Fruit fly (Drosophila melanogaster): ENCODE data around the gene CG18641.

The CG18641 gene

DNA sequence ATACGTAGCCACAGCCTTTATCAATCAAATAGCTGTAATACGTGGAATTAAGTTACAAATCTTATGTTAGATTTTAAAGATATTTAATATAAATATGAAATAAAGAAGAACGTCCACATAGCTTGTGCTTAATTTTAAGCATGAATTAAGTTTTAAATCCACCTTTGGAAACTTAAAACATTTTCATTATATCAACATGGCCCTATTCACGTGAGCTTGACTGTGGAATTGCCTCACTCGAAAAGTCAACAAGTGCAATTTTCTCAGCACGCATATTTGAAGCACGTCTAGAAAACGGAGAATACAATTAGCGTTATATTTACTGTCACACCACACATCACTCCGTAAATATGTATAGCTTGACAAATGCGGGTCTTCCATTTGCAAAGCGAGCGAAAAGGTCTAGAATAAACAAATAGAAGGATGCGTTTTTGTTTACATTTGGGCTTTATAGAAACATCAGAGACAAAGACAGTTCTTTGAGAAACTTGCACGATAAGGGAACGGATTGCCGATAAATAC, 51.4 kb downstream of the CG18641 start (continued):
- TF ChIP-seq H2.0 (GFP tag; IDR thresholded peaks at IDR 0.05), result peak; percentile 76
- TF ChIP-seq dm (GFP tag; optimal IDR thresholded peaks at IDR 0.05), result no peak
- no peak for TF ChIP-seq nerfin-2 (GFP tag; IDR thresholded peaks at IDR 0.05; ENCODE audit: partially characterized antibody)
- TF ChIP-seq lab (GFP tag; optimal IDR thresholded peaks at IDR 0.05), result peak; percentile 94
- peak; percentile 72 for TF ChIP-seq CG1024 (GFP tag; IDR thresholded peaks at IDR 0.05)
- TF ChIP-seq ttk (GFP tag; IDR thresholded peaks at IDR 0.05), result peak; percentile 47; the same call in 1 of the 2 replicates
- peak; percentile 82 for TF ChIP-seq tgo (GFP tag; IDR thresholded peaks at IDR 0.05)
- TF ChIP-seq gt (GFP tag; IDR thresholded peaks at IDR 0.05), result no peak; the same call in 1 of the 2 replicates
- peak; percentile 85 for TF ChIP-seq CG4328 (GFP tag; optimal IDR thresholded peaks at IDR 0.05)
- TF ChIP-seq Hmr (GFP tag; optimal IDR thresholded peaks at IDR 0.05), result peak; percentile 90
- TF ChIP-seq cas (GFP tag; IDR thresholded peaks at IDR 0.05), result peak; percentile 74
- TF ChIP-seq CG13775 (GFP tag; optimal IDR thresholded peaks at IDR 0.05), result peak; percentile 85
- peak; percentile 41 for TF ChIP-seq Hey (tag; optimal IDR thresholded peaks at IDR 0.05)
- peak in 1 of 3 experiments; percentile 17 for TF ChIP-seq Stat92E (GFP tag; optimal IDR thresholded peaks at IDR 0.05)
- peak; percentile 28 for TF ChIP-seq Mad (GFP tag; optimal IDR thresholded peaks at IDR 0.05)
- peak; percentile 65 for TF ChIP-seq psq (GFP tag; optimal IDR thresholded peaks at IDR 0.05)
- peak; percentile 16 for TF ChIP-seq bigmax (GFP tag; optimal IDR thresholded peaks at IDR 0.05)
- TF ChIP-seq Awh (GFP tag; IDR thresholded peaks at IDR 0.05), result peak; percentile 77
- TF ChIP-seq p53 (GFP tag; optimal IDR thresholded peaks at IDR 0.05), result no peak
- peak; percentile 91 for TF ChIP-seq CG8924 (tag; optimal IDR thresholded peaks at IDR 0.05)
- TF ChIP-seq CG31388 (GFP tag; optimal IDR thresholded peaks at IDR 0.05), result peak; percentile 26
- peak; percentile 24 for TF ChIP-seq btn (GFP tag; optimal IDR thresholded peaks at IDR 0.05)
- TF ChIP-seq bowl (GFP tag; IDR thresholded peaks at IDR 0.05), result peak; percentile 61; the same call in 1 of the 2 replicates
- no peak for TF ChIP-seq emc (GFP tag; optimal IDR thresholded peaks at IDR 0.05)
- TF ChIP-seq CG15073 (GFP tag; optimal IDR thresholded peaks at IDR 0.05), result no peak
- TF ChIP-seq pfk (GFP tag; optimal IDR thresholded peaks at IDR 0.05), result peak; percentile 29
- TF ChIP-seq CG11456 (GFP tag; IDR thresholded peaks at IDR 0.05), result peak; percentile 76; the same call in 2 of the 3 replicates
- peak; percentile 85 for TF ChIP-seq zen (tag; optimal IDR thresholded peaks at IDR 0.05)
- peak; percentile 11 for TF ChIP-seq CG12769 (tag; optimal IDR thresholded peaks at IDR 0.05)
- TF ChIP-seq MTF-1 (GFP tag; optimal IDR thresholded peaks at IDR 0.05; ENCODE audit: borderline replicate concordance), result peak; percentile 81
- peak in 1 of 2 experiments; percentile 64 for TF ChIP-seq crp (GFP tag; optimal IDR thresholded peaks at IDR 0.05)
- TF ChIP-seq CG17612 (GFP tag; IDR thresholded peaks at IDR 0.05), result no peak
- peak; percentile 69 for TF ChIP-seq Oaz (GFP tag; IDR thresholded peaks at IDR 0.05)
- peak; percentile 76 for TF ChIP-seq Bteb2 (GFP tag; optimal IDR thresholded peaks at IDR 0.05)
- peak; percentile 74 to 86 for TF ChIP-seq dpn (GFP tag; optimal IDR thresholded peaks at IDR 0.05)
- peak; percentile 80 for TF ChIP-seq ATbp (GFP tag; optimal IDR thresholded peaks at IDR 0.05)
- TF ChIP-seq CG10366 (GFP tag; IDR thresholded peaks at IDR 0.05), result peak; percentile 83
- TF ChIP-seq knrl (GFP tag; IDR thresholded peaks at IDR 0.05; ENCODE audit: partially characterized antibody), result no peak
- peak; percentile 85 for TF ChIP-seq ap (GFP tag; IDR thresholded peaks at IDR 0.05)
- TF ChIP-seq NC2β (GFP tag; optimal IDR thresholded peaks at IDR 0.05), result peak; percentile 53
- TF ChIP-seq nau (GFP tag; optimal IDR thresholded peaks at IDR 0.05), result peak; percentile 88
- TF ChIP-seq CG6854 (GFP tag; optimal IDR thresholded peaks at IDR 0.05), result peak; percentile 86
- TF ChIP-seq seq (GFP tag; IDR thresholded peaks at IDR 0.05), result peak; percentile 91
- peak; percentile 47 for TF ChIP-seq CG18011 (GFP tag; optimal IDR thresholded peaks at IDR 0.05)
- peak; percentile 94 for TF ChIP-seq Asciz (GFP tag; optimal IDR thresholded peaks at IDR 0.05)
- peak; percentile 86 for TF ChIP-seq so (GFP tag; IDR thresholded peaks at IDR 0.05)
- peak; percentile 79 for TF ChIP-seq CG10431 (GFP tag; optimal IDR thresholded peaks at IDR 0.05)
- TF ChIP-seq Hr51 (GFP tag; optimal IDR thresholded peaks at IDR 0.05), result peak; percentile 52 to 94
- TF ChIP-seq CG6689 (GFP tag; IDR thresholded peaks at IDR 0.05), result peak; percentile 85

Measured in whole organism, embryonic.